Worm (Caenorhabditis elegans) whole organism, L2 larva: ENCODE results near the gene cut-3.

ENCODE experiments used
- F13H6.1 ChIP-seq: sonication (generic microtip); optimal IDR thresholded peaks from 2 replicates; lab custom pipeline; 2016; ENCODE audit warnings: missing genetic modification characterization, missing compliant biosample characterization
- Y55F3AM.14 ChIP-seq: fragments of 200-800 bp; sonication (Bioruptor generic); optimal IDR thresholded peaks from 2 replicates; lab custom pipeline; 2018; ENCODE audit warnings: mild to moderate bottlenecking, missing genetic modification characterization, missing compliant biosample characterization
- ZK546.5 ChIP-seq: sonication (generic microtip); optimal IDR thresholded peaks from 2 replicates; lab custom pipeline; 2017; ENCODE audit warnings: missing biosample characterization, missing genetic modification characterization
- alr-1 ChIP-seq: fragments of 150-350 bp; optimal IDR thresholded peaks from 2 replicates; lab custom pipeline; 2014; ENCODE audit warnings: missing biosample characterization, missing genetic modification characterization
- aly-2 ChIP-seq: fragments of 150-350 bp; optimal IDR thresholded peaks from 2 replicates; lab custom pipeline; 2014; ENCODE audit warnings: missing biosample characterization, missing genetic modification characterization
- ama-1 ChIP-seq: fragments of 150-350 bp; optimal IDR thresholded peaks from 2 replicates; lab custom pipeline; 2018; ENCODE audit warnings: inconsistent platforms
- crh-2 ChIP-seq: sonication (generic microtip); optimal IDR thresholded peaks from 2 replicates; lab custom pipeline; 2017; ENCODE audit warnings: missing biosample characterization, missing genetic modification characterization
- dmd-4 ChIP-seq: sonication (generic microtip); optimal IDR thresholded peaks from 2 replicates; lab custom pipeline; 2017; ENCODE audit warnings: missing biosample characterization, missing genetic modification characterization
- fos-1 ChIP-seq: fragments of 150-350 bp; optimal IDR thresholded peaks from 2 replicates; lab custom pipeline; 2014; ENCODE audit warnings: missing biosample characterization, missing genetic modification characterization
- gmeb-1 ChIP-seq: fragments of 150-350 bp; optimal IDR thresholded peaks from 2 replicates; lab custom pipeline; 2014; ENCODE audit warnings: missing biosample characterization, missing genetic modification characterization
- lin-11 ChIP-seq: fragments of 150-350 bp; sonication (generic microtip); optimal IDR thresholded peaks from 2 replicates; lab custom pipeline; 2014; ENCODE audit warnings: missing biosample characterization, missing genetic modification characterization, inconsistent platforms, mixed read lengths
- lin-13 ChIP-seq: fragments of 150-350 bp; optimal IDR thresholded peaks from 2 replicates; lab custom pipeline; 2014; ENCODE audit warnings: missing biosample characterization, missing genetic modification reagents, missing genetic modification characterization
- lin-39 ChIP-seq: fragments of 150-350 bp; optimal IDR thresholded peaks from 2 replicates; lab custom pipeline; 2014; ENCODE audit warnings: missing biosample characterization, missing genetic modification reagents, missing genetic modification characterization
- lsy-2 ChIP-seq, 2 experiments: fragments of 150-350 bp in 1 of 2; sonication (generic microtip) in 1 of 2; optimal IDR thresholded peaks; 2 replicates each; lab custom pipeline; 2014 to 2017; ENCODE audit warnings: missing biosample characterization in 2 of 2, missing genetic modification characterization in 2 of 2
- mbf-1 ChIP-seq: sonication (generic microtip); optimal IDR thresholded peaks from 2 replicates; lab custom pipeline; 2017; ENCODE audit warnings: missing biosample characterization, missing genetic modification characterization
- mdl-1 ChIP-seq, 2 experiments: fragments of 150-350 bp in 1 of 2; sonication (generic microtip) in 1 of 2; optimal IDR thresholded peaks; 2 replicates each; lab custom pipeline; 2017; ENCODE audit warnings: missing biosample characterization in 2 of 2, missing genetic modification characterization in 2 of 2
- nhr-10 ChIP-seq: sonication (generic microtip); optimal IDR thresholded peaks from 2 replicates; lab custom pipeline; 2017; ENCODE audit warnings: missing biosample characterization, missing genetic modification characterization
- nhr-11 ChIP-seq: fragments of 150-350 bp; optimal IDR thresholded peaks from 2 replicates; lab custom pipeline; 2014; ENCODE audit warnings: missing biosample characterization, missing genetic modification characterization
- nhr-12 ChIP-seq: fragments of 150-350 bp; optimal IDR thresholded peaks from 2 replicates; lab custom pipeline; 2014; ENCODE audit warnings: missing biosample characterization, missing genetic modification characterization
- nhr-129 ChIP-seq: fragments of 150-350 bp; optimal IDR thresholded peaks from 2 replicates; lab custom pipeline; 2014; ENCODE audit warnings: missing biosample characterization, missing genetic modification characterization
- nhr-21 ChIP-seq: fragments of 150-350 bp; optimal IDR thresholded peaks from 2 replicates; lab custom pipeline; 2014; ENCODE audit warnings: missing biosample characterization, missing genetic modification characterization
- nhr-237 ChIP-seq: fragments of 150-350 bp; optimal IDR thresholded peaks from 2 replicates; lab custom pipeline; 2014; ENCODE audit warnings: missing biosample characterization, missing genetic modification characterization
- nhr-25 ChIP-seq: fragments of 150-350 bp; sonication (generic microtip); optimal IDR thresholded peaks from 3 replicates; lab custom pipeline; 2014; ENCODE audit warnings: missing biosample characterization, missing genetic modification characterization
- nhr-77 ChIP-seq: fragments of 150-350 bp; optimal IDR thresholded peaks from 2 replicates; lab custom pipeline; 2014; ENCODE audit warnings: missing biosample characterization, missing genetic modification characterization
- peb-1 ChIP-seq: fragments of 150-350 bp; optimal IDR thresholded peaks from 2 replicates; lab custom pipeline; 2014; ENCODE audit warnings: missing biosample characterization, missing genetic modification characterization
- sem-4 ChIP-seq: fragments of 150-350 bp; optimal IDR thresholded peaks from 2 replicates; lab custom pipeline; 2014; ENCODE audit warnings: missing biosample characterization, missing genetic modification reagents, missing genetic modification characterization
- skn-1 ChIP-seq: sonication (generic microtip); optimal IDR thresholded peaks from 2 replicates; lab custom pipeline; 2017; ENCODE audit warnings: missing biosample characterization, missing genetic modification characterization
- sma-9 ChIP-seq, 2 experiments: fragments of 150-350 bp in 1 of 2; sonication (generic microtip) in 1 of 2; optimal IDR thresholded peaks; 2 replicates each; lab custom pipeline; 2014 to 2016; ENCODE audit warnings: missing genetic modification characterization in 2 of 2, mild to moderate bottlenecking in 1 of 2, missing biosample characterization in 1 of 2, missing compliant biosample characterization in 1 of 2, missing genetic modification reagents in 1 of 2, moderate library complexity in 1 of 2
- unc-62 ChIP-seq: fragments of 150-350 bp; optimal IDR thresholded peaks from 2 replicates; lab custom pipeline; 2014; ENCODE audit warnings: missing biosample characterization, missing genetic modification reagents, missing genetic modification characterization
- zag-1 ChIP-seq: fragments of 150-350 bp; optimal IDR thresholded peaks from 2 replicates; lab custom pipeline; 2014; ENCODE audit warnings: missing biosample characterization, missing genetic modification characterization
- ztf-11 ChIP-seq: sonication (generic microtip); optimal IDR thresholded peaks from 2 replicates; lab custom pipeline; 2017; ENCODE audit warnings: missing biosample characterization, missing genetic modification characterization
- ztf-4 ChIP-seq: fragments of 150-350 bp; optimal IDR thresholded peaks from 2 replicates; lab custom pipeline; 2014; ENCODE audit warnings: missing biosample characterization, missing genetic modification characterization

Gene cut-3

DNA sequence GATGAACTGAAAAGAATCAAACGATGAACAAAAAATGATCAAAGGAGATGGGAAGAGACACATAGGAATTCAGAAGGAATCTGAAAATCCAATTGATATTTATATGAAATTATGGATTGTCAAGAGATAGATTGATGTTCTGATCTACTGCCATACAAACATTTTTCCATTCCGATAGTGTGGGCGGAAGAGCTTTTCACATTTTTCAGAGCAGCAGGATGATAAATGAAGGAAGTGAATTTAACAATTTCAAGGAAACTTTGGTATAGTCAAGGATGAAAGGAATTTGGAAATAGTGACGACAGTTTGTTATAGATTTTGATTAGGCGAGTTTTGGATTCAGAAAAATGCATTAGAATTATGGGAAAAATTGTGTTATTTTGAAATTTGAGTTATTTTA is 41.3 kb downstream of the cut-3 start, which contains the start of gene ubc-24:
Gene ubc-24, plus strand, starts transcription at position 301 of the 400 bp plus-strand sequence.
- TF ChIP-seq peb-1: no peak

DNA sequence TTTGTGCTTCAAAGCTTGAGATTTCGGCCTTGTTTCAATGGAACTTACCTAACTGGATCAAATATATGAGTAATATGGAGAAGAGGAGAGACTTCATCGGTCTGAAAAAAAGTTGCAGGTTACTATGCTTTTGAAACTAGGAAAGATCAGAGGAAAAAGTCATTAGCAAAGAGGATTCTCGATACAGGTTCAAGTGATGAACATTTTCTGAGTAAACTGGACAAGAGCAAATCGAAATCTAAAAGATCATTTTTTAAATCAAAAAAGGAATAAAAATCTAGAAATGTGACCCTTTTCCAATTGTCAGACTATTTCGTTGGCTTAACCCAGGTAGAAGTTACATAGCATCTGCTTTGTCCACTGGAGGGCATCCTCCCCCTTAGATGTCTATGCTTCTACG is 41.9 kb downstream of the cut-3 start, which contains the start of gene skpo-1:
Gene skpo-1, minus strand, starts transcription at position 101 of the 400 bp plus-strand sequence.
- TF ChIP-seq nhr-11 (tag; lab: Kevin White, UChicago) (no peak), unc-62 (no peak), crh-2 (tag; lab: Kevin White, UChicago) (no peak), ama-1 (lab: Kevin White, UChicago) (no peak), ZK546.5 (tag; lab: Kevin White, UChicago) (no peak), alr-1 (tag; lab: Kevin White, UChicago) (no peak), sma-9 (GFP tag; optimal IDR thresholded peaks at IDR 0.05; lab: Kevin White, UChicago) (no peak), sma-9 (tag; optimal IDR thresholded peaks at IDR 0.05; lab: Kevin White, UChicago) (no peak), skn-1 (tag; lab: Kevin White, UChicago) (no peak), lin-13 (GFP tag; lab: Kevin White, UChicago) (no peak), lsy-2 (tag; optimal IDR thresholded peaks at IDR 0.05; lab: Kevin White, UChicago) (no peak), Y55F3AM.14 (GFP tag; lab: Kevin White, UChicago) (no peak), nhr-12 (no peak), sem-4 (tag; lab: Kevin White, UChicago) (no peak), nhr-21 (no peak), dmd-4 (no peak)

- peak; percentile 30 for TF ChIP-seq fos-1 (tag; lab: Kevin White, UChicago)
- no peak for TF ChIP-seq mdl-1 (tag; optimal IDR thresholded peaks at IDR 0.05; lab: Kevin White, UChicago)
Observed at ce11 chrII:8399997-8400396, 46.6 kb downstream of the cut-3 start.

ce11 chrII:8399064-8399463 is 47.6 kb downstream of the cut-3 start, which contains the start of gene dod-23:
dod-23 (minus strand) TSS chrII:8399164.
- TF ChIP-seq aly-2 (tag; lab: Kevin White, UChicago) (no peak), nhr-129 (tag; lab: Kevin White, UChicago) (no peak), zag-1 (tag; lab: Kevin White, UChicago) (no peak), sma-9 (GFP tag; optimal IDR thresholded peaks at IDR 0.05; lab: Kevin White, UChicago) (no peak), sma-9 (tag; optimal IDR thresholded peaks at IDR 0.05; lab: Kevin White, UChicago) (no peak), ztf-4 (tag; lab: Kevin White, UChicago) (no peak), F13H6.1 (tag; lab: Kevin White, UChicago) (no peak), nhr-25 (tag; lab: Kevin White, UChicago) (no peak), mdl-1 (tag; optimal IDR thresholded peaks at IDR 0.05; lab: Kevin White, UChicago) (no peak), crh-2 (tag; lab: Kevin White, UChicago) (no peak), ZK546.5 (tag; lab: Kevin White, UChicago) (no peak), nhr-77 (tag; lab: Kevin White, UChicago) (no peak), lin-11 (tag; lab: Kevin White, UChicago) (no peak)

- TF ChIP-seq unc-62 (no peak), skn-1 (tag; lab: Kevin White, UChicago) (no peak), nhr-237 (no peak), ztf-11 (tag; lab: Kevin White, UChicago) (no peak), mbf-1 (tag; lab: Kevin White, UChicago) (no peak), nhr-10 (no peak), lin-11 (tag; lab: Kevin White, UChicago) (no peak), sma-9 (GFP tag; optimal IDR thresholded peaks at IDR 0.05; lab: Kevin White, UChicago) (no peak), sma-9 (tag; optimal IDR thresholded peaks at IDR 0.05; lab: Kevin White, UChicago) (no peak), gmeb-1 (no peak), nhr-21 (no peak), mdl-1 (tag; optimal IDR thresholded peaks at IDR 0.05; lab: Kevin White, UChicago) (no peak), Y55F3AM.14 (GFP tag; lab: Kevin White, UChicago) (no peak), lin-39 (no peak), nhr-25 (tag; lab: Kevin White, UChicago) (no peak)
Observed at ce11 chrII:8396041-8396440, 50.6 kb downstream of the cut-3 start, which contains the start of gene F49E12.7. F49E12.7 (minus strand) TSS chrII:8396141.
